Worm (Caenorhabditis elegans) whole organism, L4 larva: ENCODE data around the gene Y57A10A.2.

Experiments
- Y5F2A.4 ChIP-seq: fragments of 200-800 bp; sonication (Bioruptor generic); optimal IDR thresholded peaks from 2 replicates; lab custom pipeline; 2018; ENCODE audit warnings: mild to moderate bottlenecking, missing genetic modification characterization, missing compliant biosample characterization
- dmd-9 ChIP-seq: fragments of 200-800 bp; sonication (Bioruptor generic); IDR thresholded peaks from 2 replicates; pipeline ENCODE4 v1.3.6; 2022; ENCODE audit warnings: missing genetic modification reagents, missing genetic modification characterization, missing compliant biosample characterization
- dve-1 ChIP-seq: sonication (generic microtip); optimal IDR thresholded peaks from 2 replicates; lab custom pipeline; 2017; ENCODE audit warnings: antibody characterized with exemption, mild to moderate bottlenecking, missing genetic modification characterization, missing compliant biosample characterization; ENCODE audit not compliant: insufficient read depth
- lin-13 ChIP-seq: fragments of 150-350 bp; optimal IDR thresholded peaks from 2 replicates; lab custom pipeline; 2014; ENCODE audit warnings: missing biosample characterization, missing genetic modification reagents, missing genetic modification characterization
- lir-3 ChIP-seq: sonication (generic microtip); optimal IDR thresholded peaks from 2 replicates; lab custom pipeline; 2016; ENCODE audit warnings: mild to moderate bottlenecking, missing genetic modification characterization, missing compliant biosample characterization
- nhr-28 ChIP-seq: fragments of 150-350 bp; optimal IDR thresholded peaks from 2 replicates; lab custom pipeline; 2014; ENCODE audit warnings: missing biosample characterization, missing genetic modification characterization
- pqm-1 ChIP-seq: sonication (generic microtip); optimal IDR thresholded peaks from 2 replicates; lab custom pipeline; 2017; ENCODE audit warnings: missing biosample characterization, missing genetic modification characterization
- skn-1 ChIP-seq: fragments of 150-350 bp; optimal IDR thresholded peaks from 2 replicates; lab custom pipeline; 2014; ENCODE audit warnings: missing biosample characterization, missing genetic modification characterization
- snpc-4 ChIP-seq: fragments of 150-350 bp; optimal IDR thresholded peaks from 2 replicates; lab custom pipeline; 2014; ENCODE audit warnings: missing biosample characterization, missing genetic modification characterization
- unc-130 ChIP-seq: sonication (generic microtip); optimal IDR thresholded peaks from 2 replicates; lab custom pipeline; 2016; ENCODE audit warnings: missing genetic modification reagents, missing genetic modification characterization, missing compliant biosample characterization
- unc-62 ChIP-seq, 3 experiments: fragments of 150-350 bp in 1 of 3; sonication (generic microtip); optimal IDR thresholded peaks in 2 of 3; peaks in 1 of 3; 1 replicate in 1 of 3; 2 replicates in 2 of 3; lab custom pipeline; 2014 to 2017; ENCODE audit warnings: missing biosample characterization in 3 of 3, missing genetic modification characterization in 3 of 3, missing genetic modification reagents in 3 of 3, missing genotype in 1 of 3
- zfp-3 ChIP-seq: fragments of 200-800 bp; sonication (Bioruptor generic); conservative IDR thresholded peaks from 2 replicates; pipeline ENCODE4 v1.3.6; 2022; ENCODE audit warnings: missing genetic modification reagents, missing genetic modification characterization, missing compliant biosample characterization

DNA sequence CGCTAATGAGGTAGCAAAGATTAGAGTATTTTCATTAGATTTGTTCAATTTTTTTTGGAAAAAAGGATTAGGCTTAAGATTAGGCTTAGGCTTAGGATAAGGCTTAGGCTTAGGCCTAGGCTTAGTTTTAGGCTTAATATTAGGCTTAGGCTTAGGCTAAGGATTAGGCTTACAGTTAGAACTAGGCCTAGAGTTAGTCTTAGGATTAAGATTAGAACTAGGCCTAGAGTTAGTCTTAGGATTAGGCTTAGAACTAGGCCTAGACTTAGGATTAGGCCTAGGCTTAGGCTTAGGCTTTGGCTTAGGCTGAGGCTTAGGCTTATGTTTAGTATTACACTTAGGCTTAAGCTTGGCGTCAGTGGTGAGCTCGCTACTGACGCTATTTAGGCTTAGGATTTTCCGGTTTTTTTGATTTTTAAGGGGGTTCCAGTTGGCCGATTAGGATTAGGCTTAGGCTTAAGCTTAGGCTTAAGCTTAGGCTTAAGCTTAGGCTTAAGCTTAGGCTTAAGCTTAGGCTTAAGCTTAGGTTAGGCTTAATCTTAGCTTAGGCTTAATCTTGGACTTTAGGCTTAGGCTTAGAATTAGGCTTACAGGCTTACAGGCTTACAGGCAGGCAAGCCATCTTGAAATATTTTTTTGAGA lies 22.2 kb downstream of the Y57A10A.2 start:
- TF ChIP-seq lir-3 (tag; lab: Kevin White, UChicago): no peak
- TF ChIP-seq Y5F2A.4 (GFP tag; lab: Kevin White, UChicago): no peak
- TF ChIP-seq snpc-4: no peak
- no peak for TF ChIP-seq unc-130 (GFP tag; lab: Kevin White, UChicago)
- TF ChIP-seq zfp-3 (GFP tag; lab: Robert Waterston, UW): no peak
- no peak for TF ChIP-seq nhr-28 (tag; lab: Kevin White, UChicago)
- TF ChIP-seq lin-13 (GFP tag; lab: Kevin White, UChicago): no peak
- TF ChIP-seq skn-1 (tag; lab: Kevin White, UChicago): no peak
- no peak for TF ChIP-seq unc-62 (GFP tag; optimal IDR thresholded peaks at IDR 0.05 in 1 of 2; lab: Kevin White, UChicago)
- no peak for TF ChIP-seq unc-62 (tag; optimal IDR thresholded peaks at IDR 0.05; lab: Kevin White, UChicago)
- no peak for TF ChIP-seq dmd-9 (GFP tag; lab: Robert Waterston, UW)
- no peak for TF ChIP-seq pqm-1 (tag; lab: Kevin White, UChicago)
- TF ChIP-seq dve-1 (tag; lab: Kevin White, UChicago): no peak
